Fruit fly (Drosophila melanogaster): ENCODE data around the gene Sh3beta.

DNA sequence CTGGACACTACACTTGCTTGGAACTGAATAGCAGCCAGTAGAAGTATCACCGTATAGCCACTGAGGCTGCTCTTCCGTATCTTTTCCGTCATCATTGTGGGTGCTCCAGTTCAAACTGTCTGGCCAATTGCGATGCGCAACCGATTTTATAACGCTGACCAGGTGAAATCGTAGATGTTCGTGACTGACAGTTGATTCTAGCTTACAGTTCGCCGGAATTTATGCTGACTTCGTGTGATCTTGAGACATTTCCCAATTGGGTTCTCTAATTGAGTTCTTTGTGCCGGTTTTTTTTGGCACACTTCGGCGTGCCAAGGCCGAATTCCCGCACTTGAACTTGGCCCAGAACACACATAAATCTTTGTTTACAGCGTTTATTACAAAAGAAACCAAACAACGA is 22.1 kb downstream of the Sh3beta start, which contains the start of gene CG14834:
- TF ChIP-seq CG4318 (GFP tag; optimal IDR thresholded peaks at IDR 0.05), result no peak
- no peak for TF ChIP-seq CG34406 (GFP tag; optimal IDR thresholded peaks at IDR 0.05)
- no peak for TF ChIP-seq Ets96B (tag; optimal IDR thresholded peaks at IDR 0.05)
- no peak for TF ChIP-seq vri (GFP tag; optimal IDR thresholded peaks at IDR 0.05)
- no peak for TF ChIP-seq esn (GFP tag; optimal IDR thresholded peaks at IDR 0.05)
- TF ChIP-seq CG11762 (GFP tag; optimal IDR thresholded peaks at IDR 0.05; ENCODE audit: insufficient read depth), result no peak
- TF ChIP-seq Met (GFP tag; optimal IDR thresholded peaks at IDR 0.05), result no peak
- TF ChIP-seq CG6163 (GFP tag; IDR thresholded peaks at IDR 0.05), result no peak
- TF ChIP-seq dsx (GFP tag; optimal IDR thresholded peaks at IDR 0.05; ENCODE audit: poor library complexity, severe bottlenecking), result no peak
- no peak for TF ChIP-seq Ets21C (GFP tag; optimal IDR thresholded peaks at IDR 0.05)
- TF ChIP-seq CG31627 (GFP tag; optimal IDR thresholded peaks at IDR 0.05), result no peak
- TF ChIP-seq OdsH (GFP tag; optimal IDR thresholded peaks at IDR 0.05), result no peak

All from whole organism, prepupa.